Fruit fly (Drosophila melanogaster) whole organism, embryonic: Measurements from ENCODE around the gene bnl.

Source experiments
- ATbp ChIP-seq: fragments of 200-800 bp; sonication (Bioruptor generic); optimal IDR thresholded peaks from 2 replicates; lab custom pipeline; 2017; ENCODE audit warnings: missing biosample characterization, mild to moderate bottlenecking, missing genetic modification characterization, missing genetic modification reagents
- B-H2 ChIP-seq: fragments of 200-800 bp; sonication (Bioruptor generic); optimal IDR thresholded peaks from 2 replicates; lab custom pipeline; 2018; ENCODE audit warnings: missing biosample characterization, mild to moderate bottlenecking, missing genetic modification characterization
- BEAF-32 ChIP-seq: fragments of 200-800 bp; sonication (Bioruptor generic); optimal IDR thresholded peaks from 3 replicates; lab custom pipeline; 2017; ENCODE audit warnings: missing biosample characterization, missing genetic modification characterization, mild to moderate bottlenecking, moderate library complexity, missing genetic modification reagents
- Blimp-1 ChIP-seq: fragments of 200-800 bp; sonication (Bioruptor generic); optimal IDR thresholded peaks from 3 replicates; lab custom pipeline; 2018; ENCODE audit warnings: missing biosample characterization, missing genetic modification characterization, mild to moderate bottlenecking, moderate library complexity, missing genetic modification reagents
- C15 ChIP-seq: fragments of 200-800 bp; sonication (Bioruptor generic); IDR thresholded peaks from 3 replicates; pipeline ENCODE4 v1.3.6; 2022; ENCODE audit warnings: missing biosample characterization, missing genetic modification characterization
- CG1024 ChIP-seq: fragments of 200-800 bp; sonication (Bioruptor generic); IDR thresholded peaks from 2 replicates; pipeline ENCODE4 v1.3.6; 2022; ENCODE audit warnings: missing biosample characterization, missing genetic modification characterization
- CG11247 ChIP-seq: fragments of 200-800 bp; sonication (Bioruptor generic); IDR thresholded peaks from 2 replicates; pipeline ENCODE4 v1.3.6; 2022; ENCODE audit warnings: missing biosample characterization, missing genetic modification characterization
- CG11723 ChIP-seq: fragments of 200-800 bp; sonication (Bioruptor generic); optimal IDR thresholded peaks from 2 replicates; lab custom pipeline; 2017; ENCODE audit warnings: missing biosample characterization, mild to moderate bottlenecking, missing genetic modification characterization
- CG12071 ChIP-seq: fragments of 200-800 bp; sonication (Bioruptor generic); optimal IDR thresholded peaks from 3 replicates; lab custom pipeline; 2018; ENCODE audit warnings: missing biosample characterization, mild to moderate bottlenecking, missing genetic modification characterization
- CG12744 ChIP-seq: fragments of 200-800 bp; sonication (Bioruptor generic); optimal IDR thresholded peaks from 2 replicates; lab custom pipeline; 2016; ENCODE audit warnings: missing biosample characterization, missing genetic modification characterization
- CG12942 ChIP-seq: fragments of 200-800 bp; sonication (Bioruptor generic); optimal IDR thresholded peaks from 3 replicates; lab custom pipeline; 2016; ENCODE audit warnings: missing biosample characterization, missing genetic modification characterization
- CG1602 ChIP-seq: fragments of 200-800 bp; sonication (Bioruptor generic); optimal IDR thresholded peaks from 3 replicates; lab custom pipeline; 2016; ENCODE audit warnings: missing biosample characterization, missing genetic modification characterization
- CG16779 ChIP-seq: fragments of 200-800 bp; sonication (Bioruptor generic); IDR thresholded peaks from 2 replicates; pipeline ENCODE4 v1.3.6; 2022; ENCODE audit warnings: missing biosample characterization, missing genetic modification characterization
- CG17568 ChIP-seq: fragments of 200-800 bp; sonication (Bioruptor generic); optimal IDR thresholded peaks from 2 replicates; lab custom pipeline; 2018; ENCODE audit warnings: missing biosample characterization, mild to moderate bottlenecking, missing genetic modification characterization, moderate library complexity
- CG1792 ChIP-seq: fragments of 200-800 bp; sonication (Bioruptor generic); optimal IDR thresholded peaks from 2 replicates; lab custom pipeline; 2016; ENCODE audit warnings: missing biosample characterization, missing genetic modification characterization
- CG2116 ChIP-seq: fragments of 200-800 bp; sonication (Bioruptor generic); optimal IDR thresholded peaks from 3 replicates; lab custom pipeline; 2018; ENCODE audit warnings: missing biosample characterization, mild to moderate bottlenecking, missing genetic modification characterization
- CG2129 ChIP-seq: fragments of 200-800 bp; sonication (Bioruptor generic); IDR thresholded peaks from 2 replicates; pipeline ENCODE4 v1.3.6; 2022; ENCODE audit warnings: missing biosample characterization, missing genetic modification characterization; ENCODE audit not compliant: partially characterized antibody
- CG31224 ChIP-seq: fragments of 200-800 bp; sonication (Bioruptor generic); IDR thresholded peaks from 2 replicates; pipeline ENCODE4 v1.3.6; 2022; ENCODE audit warnings: missing biosample characterization, missing genetic modification characterization
- CG4617 ChIP-seq: fragments of 200-800 bp; sonication (Bioruptor generic); optimal IDR thresholded peaks from 3 replicates; lab custom pipeline; 2016; ENCODE audit warnings: missing biosample characterization, missing genetic modification characterization, borderline replicate concordance
- CG4730 ChIP-seq: fragments of 200-800 bp; sonication (Bioruptor generic); IDR thresholded peaks from 2 replicates; pipeline ENCODE4 v1.3.6; 2022; ENCODE audit warnings: missing biosample characterization, missing genetic modification characterization
- CG5953 ChIP-seq: fragments of 200-800 bp; sonication (Bioruptor generic); IDR thresholded peaks from 2 replicates; pipeline ENCODE4 v1.3.6; 2022; ENCODE audit warnings: missing biosample characterization, missing genetic modification characterization
- CG7963 ChIP-seq: fragments of 200-800 bp; sonication (Bioruptor generic); IDR thresholded peaks from 3 replicates; pipeline ENCODE4 v1.3.6; 2022; ENCODE audit warnings: missing biosample characterization, missing genetic modification characterization; ENCODE audit not compliant: partially characterized antibody
- CG7987 ChIP-seq: fragments of 200-800 bp; sonication (Bioruptor generic); optimal IDR thresholded peaks from 2 replicates; lab custom pipeline; 2018; ENCODE audit warnings: missing biosample characterization, mild to moderate bottlenecking, missing genetic modification characterization, moderate library complexity
- CG8765 ChIP-seq: fragments of 200-800 bp; sonication (Bioruptor generic); IDR thresholded peaks from 2 replicates; pipeline ENCODE4 v1.3.6; 2022; ENCODE audit warnings: missing biosample characterization, missing genetic modification characterization
- CG9932 ChIP-seq: fragments of 200-800 bp; sonication (Bioruptor generic); IDR thresholded peaks from 2 replicates; pipeline ENCODE4 v1.3.6; 2022; ENCODE audit warnings: missing biosample characterization, missing genetic modification characterization
- CHES-1-like ChIP-seq: fragments of 200-800 bp; sonication (Bioruptor generic); optimal IDR thresholded peaks from 2 replicates; lab custom pipeline; 2016; ENCODE audit warnings: missing biosample characterization, missing genetic modification characterization
- D19B ChIP-seq: fragments of 200-800 bp; sonication (Bioruptor generic); optimal IDR thresholded peaks from 2 replicates; lab custom pipeline; 2017; ENCODE audit warnings: missing biosample characterization, mild to moderate bottlenecking, missing genetic modification characterization
- Mad ChIP-seq: fragments of 200-800 bp; sonication (Bioruptor generic); optimal IDR thresholded peaks from 2 replicates; lab custom pipeline; 2016; ENCODE audit warnings: missing biosample characterization, missing genetic modification characterization
- Nf-YC ChIP-seq: fragments of 200-800 bp; optimal IDR thresholded peaks from 3 replicates; lab custom pipeline; 2019; ENCODE audit warnings: missing biosample characterization, mild to moderate bottlenecking, missing genetic modification characterization, moderate library complexity
- Optix ChIP-seq: fragments of 200-800 bp; sonication (Bioruptor generic); IDR thresholded peaks from 3 replicates; pipeline ENCODE4 v1.3.6; 2022; ENCODE audit warnings: missing biosample characterization, missing genetic modification characterization
- Stat92E ChIP-seq, 3 experiments: fragments of >200 bp in 2 of 3; fragments of 200-800 bp in 1 of 3; sonication (Bioruptor generic) in 1 of 3; optimal IDR thresholded peaks; 2 replicates each; lab custom pipeline; 2017 to 2019; ENCODE audit warnings: missing biosample characterization in 3 of 3, missing genetic modification characterization in 3 of 3, mild to moderate bottlenecking in 1 of 3, moderate library complexity in 1 of 3
- Tbp ChIP-seq: fragments of >200 bp; optimal IDR thresholded peaks from 2 replicates; lab custom pipeline; 2018; ENCODE audit warnings: missing biosample characterization, missing genetic modification characterization
- ab ChIP-seq: fragments of 200-800 bp; sonication (Bioruptor generic); optimal IDR thresholded peaks from 2 replicates; lab custom pipeline; 2016; ENCODE audit warnings: missing biosample characterization, missing genetic modification characterization
- bbx ChIP-seq: fragments of 200-800 bp; sonication (Bioruptor generic); IDR thresholded peaks from 2 replicates; pipeline ENCODE4 v1.3.6; 2022; ENCODE audit warnings: missing biosample characterization, missing genetic modification characterization; ENCODE audit not compliant: partially characterized antibody
- disco-r ChIP-seq: fragments of 200-800 bp; sonication (Bioruptor generic); optimal IDR thresholded peaks from 2 replicates; lab custom pipeline; 2016; ENCODE audit warnings: missing biosample characterization, missing genetic modification characterization
- dm ChIP-seq: fragments of 200-800 bp; sonication (Bioruptor generic); optimal IDR thresholded peaks from 3 replicates; lab custom pipeline; 2016; ENCODE audit warnings: missing biosample characterization, missing genetic modification characterization
- dmrt99B ChIP-seq: fragments of 200-800 bp; sonication (Bioruptor generic); optimal IDR thresholded peaks from 2 replicates; lab custom pipeline; 2018; ENCODE audit warnings: missing biosample characterization, mild to moderate bottlenecking, missing genetic modification characterization, moderate library complexity
- eyg ChIP-seq: fragments of 200-800 bp; sonication (Bioruptor generic); optimal IDR thresholded peaks from 3 replicates; lab custom pipeline; 2016; ENCODE audit warnings: missing biosample characterization, missing genetic modification characterization
- ftz-f1 ChIP-seq: fragments of 200-800 bp; sonication (Bioruptor generic); optimal IDR thresholded peaks from 2 replicates; lab custom pipeline; 2016; ENCODE audit warnings: missing biosample characterization, missing genetic modification characterization
- gcm ChIP-seq: fragments of 200-800 bp; sonication (Bioruptor generic); optimal IDR thresholded peaks from 2 replicates; lab custom pipeline; 2019; ENCODE audit warnings: missing biosample characterization, mild to moderate bottlenecking, missing genetic modification characterization, moderate library complexity
- gro ChIP-seq: fragments of 200-800 bp; sonication (Bioruptor generic); optimal IDR thresholded peaks from 2 replicates; lab custom pipeline; 2016; ENCODE audit warnings: missing biosample characterization, missing genetic modification characterization
- gsb ChIP-seq: fragments of 200-800 bp; sonication (Bioruptor generic); IDR thresholded peaks from 2 replicates; pipeline ENCODE4 v1.3.6; 2022; ENCODE audit warnings: missing biosample characterization, missing genetic modification characterization
- jumu ChIP-seq: fragments of 200-800 bp; sonication (Bioruptor generic); optimal IDR thresholded peaks from 3 replicates; lab custom pipeline; 2016; ENCODE audit warnings: missing biosample characterization, missing genetic modification characterization
- lab ChIP-seq: fragments of 200-800 bp; sonication (Bioruptor generic); optimal IDR thresholded peaks from 3 replicates; lab custom pipeline; 2017; ENCODE audit warnings: missing biosample characterization, missing genetic modification characterization, mild to moderate bottlenecking, moderate library complexity, missing genetic modification reagents
- nom ChIP-seq: fragments of 200-800 bp; sonication (Bioruptor generic); optimal IDR thresholded peaks from 2 replicates; lab custom pipeline; 2017; ENCODE audit warnings: missing biosample characterization, missing genetic modification characterization, mild to moderate bottlenecking, moderate library complexity, missing genetic modification reagents
- pzg ChIP-seq: fragments of 200-800 bp; sonication (Bioruptor generic); optimal IDR thresholded peaks from 3 replicates; lab custom pipeline; 2018; ENCODE audit warnings: missing biosample characterization, mild to moderate bottlenecking, missing genetic modification characterization, moderate library complexity
- sima ChIP-seq: fragments of 200-800 bp; sonication (Bioruptor generic); optimal IDR thresholded peaks from 2 replicates; lab custom pipeline; 2016; ENCODE audit warnings: missing biosample characterization, missing genetic modification characterization
- sna ChIP-seq: fragments of 200-800 bp; sonication (Bioruptor generic); IDR thresholded peaks from 2 replicates; pipeline ENCODE4 v1.3.6; 2022; ENCODE audit warnings: missing biosample characterization, missing genetic modification characterization; ENCODE audit not compliant: partially characterized antibody
- tll ChIP-seq, 2 experiments: fragments of 200-800 bp in 1 of 2; fragments of >200 bp in 1 of 2; sonication (Bioruptor generic) in 1 of 2; optimal IDR thresholded peaks; 2 replicates each; lab custom pipeline; 2017 to 2019; ENCODE audit warnings: missing biosample characterization in 2 of 2, missing genetic modification characterization in 2 of 2, mild to moderate bottlenecking in 1 of 2, moderate library complexity in 1 of 2
- yki ChIP-seq: fragments of >200 bp; optimal IDR thresholded peaks from 3 replicates; lab custom pipeline; 2018
- z ChIP-seq: fragments of 200-800 bp; sonication (Bioruptor generic); IDR thresholded peaks from 3 replicates; pipeline ENCODE4 v1.3.6; 2022; ENCODE audit warnings: missing biosample characterization, missing genetic modification characterization

bnl gene

dm6 chr3R:19830973-19831372, 5.6 kb downstream of the bnl start (continued):
- TF ChIP-seq BEAF-32 (no peak), CG5953 (peak; percentile 63; the same call in 1 of the 2 replicates), CG11247 (GFP tag; lab: Robert Waterston, UW) (peak; percentile 49; the same call in 1 of the 2 replicates), CG7963 (GFP tag; lab: Robert Waterston, UW) (no peak), nom (GFP tag; lab: Kevin White, UChicago) (no peak), Optix (GFP tag; lab: Robert Waterston, UW) (no peak), CG12942 (peak; percentile 17), sna (GFP tag; lab: Robert Waterston, UW) (no peak), D19B (GFP tag; lab: Kevin White, UChicago) (peak; percentile 2), ATbp (GFP tag; lab: Kevin White, UChicago) (peak; percentile 81), CG1602 (GFP tag; lab: Kevin White, UChicago) (peak; percentile 43), dm (no peak), Tbp (GFP tag; lab: Kevin White, UChicago) (no peak), eyg (GFP tag; lab: Kevin White, UChicago) (peak; percentile 15), Stat92E (GFP tag; optimal IDR thresholded peaks at IDR 0.05; lab: Kevin White, UChicago) (no peak), CG2129 (GFP tag; lab: Robert Waterston, UW) (no peak), sima (GFP tag; lab: Kevin White, UChicago) (no peak), Blimp-1 (GFP tag; lab: Kevin White, UChicago) (peak; percentile 58), bbx (GFP tag; lab: Robert Waterston, UW) (no peak), CG8765 (GFP tag; lab: Robert Waterston, UW) (no peak), gro (GFP tag; lab: Kevin White, UChicago) (peak; percentile 25), CG4730 (GFP tag; lab: Robert Waterston, UW) (no peak), CG4617 (GFP tag; lab: Kevin White, UChicago) (no peak), tll (GFP tag; optimal IDR thresholded peaks at IDR 0.05; lab: Kevin White, UChicago) (no peak), CG2116 (GFP tag; lab: Kevin White, UChicago) (no peak), pzg (GFP tag; lab: Kevin White, UChicago) (no peak), z (GFP tag; lab: Robert Waterston, UW) (no peak), CG1024 (GFP tag; lab: Robert Waterston, UW) (no peak), CG9932 (GFP tag; lab: Robert Waterston, UW) (no peak; the same call in 1 of the 2 replicates), gcm (peak; percentile 73), CG7987 (no peak), disco-r (peak; percentile 51), Nf-YC (tag; lab: Kevin White, UChicago) (peak; percentile 8), CG12071 (peak; percentile 61), yki (lab: Kevin White, UChicago) (no peak), B-H2 (GFP tag; lab: Kevin White, UChicago) (no peak), Mad (GFP tag; lab: Kevin White, UChicago) (peak; percentile 19), CG12744 (no peak), gsb (GFP tag; lab: Robert Waterston, UW) (0 out of 2 replicates have a peak, but pooled peaks have one; percentile 44), CG1792 (no peak), CG16779 (GFP tag; lab: Robert Waterston, UW) (no peak), ab (GFP tag; lab: Kevin White, UChicago) (no peak), jumu (GFP tag; lab: Kevin White, UChicago) (peak; percentile 6), ftz-f1 (GFP tag; lab: Kevin White, UChicago) (no peak), CHES-1-like (GFP tag; lab: Kevin White, UChicago) (no peak), CG11723 (no peak), lab (GFP tag; lab: Kevin White, UChicago) (peak; percentile 76), CG31224 (peak; percentile 51; the same call in 1 of the 2 replicates), CG17568 (GFP tag; lab: Kevin White, UChicago) (peak; percentile 35), C15 (GFP tag; lab: Robert Waterston, UW) (no peak), dmrt99B (tag; lab: Kevin White, UChicago) (peak; percentile 86)
